Worm (Caenorhabditis elegans) whole organism, L4 larva: Measurements from ENCODE around the gene dpf-5.

Experiments used
- F10B5.3 ChIP-seq: sonication (generic microtip); optimal IDR thresholded peaks from 2 replicates; lab custom pipeline; 2016; ENCODE audit warnings: mild to moderate bottlenecking, missing genetic modification characterization, missing compliant biosample characterization
- ZK546.5 ChIP-seq, 2 experiments: sonication (generic microtip); optimal IDR thresholded peaks; 2 replicates each; lab custom pipeline; 2017; ENCODE audit warnings: missing biosample characterization in 2 of 2, missing genetic modification characterization in 2 of 2
- ama-1 ChIP-seq: fragments of 150-350 bp; optimal IDR thresholded peaks from 2 replicates; lab custom pipeline; 2014; ENCODE audit warnings: inconsistent platforms, mixed read lengths
- dmd-6 ChIP-seq: fragments of 200-800 bp; sonication (Bioruptor generic); IDR thresholded peaks from 2 replicates; pipeline ENCODE4 v1.3.6; 2022; ENCODE audit warnings: missing genetic modification reagents, missing genetic modification characterization, missing compliant biosample characterization
- egl-43 ChIP-seq: fragments of 200-800 bp; sonication (Bioruptor generic); IDR thresholded peaks from 2 replicates; pipeline ENCODE4 v1.3.6; 2022; ENCODE audit warnings: missing genetic modification reagents, missing genetic modification characterization, missing compliant biosample characterization
- lin-15B ChIP-seq: fragments of 150-350 bp; sonication (generic microtip); optimal IDR thresholded peaks from 3 replicates; lab custom pipeline; 2014; ENCODE audit warnings: missing biosample characterization, missing genetic modification characterization
- lin-38 ChIP-seq: fragments of 200-800 bp; sonication (Bioruptor generic); IDR thresholded peaks from 2 replicates; pipeline ENCODE4 v1.3.6; 2022; ENCODE audit warnings: missing genetic modification reagents, missing genetic modification characterization, missing compliant biosample characterization
- lin-39 ChIP-seq: fragments of 150-350 bp; optimal IDR thresholded peaks from 2 replicates; lab custom pipeline; 2014; ENCODE audit warnings: missing biosample characterization, missing genetic modification reagents, missing genetic modification characterization
- mdl-1 ChIP-seq, 2 experiments: fragments of 150-350 bp in 1 of 2; sonication (generic microtip) in 1 of 2; optimal IDR thresholded peaks; 2 replicates each; lab custom pipeline; 2014 to 2017; ENCODE audit warnings: missing biosample characterization in 2 of 2, missing genetic modification characterization in 2 of 2
- pha-4 ChIP-seq, 2 experiments: fragments of 150-350 bp in 1 of 2; fragments of 200-800 bp in 1 of 2; sonication (Bioruptor generic) in 1 of 2; IDR thresholded peaks in 1 of 2; optimal IDR thresholded peaks in 1 of 2; 2 replicates each; pipeline versions ENCODE4 v1.3.6 to Lab custom; 2014 to 2022; ENCODE audit warnings: missing genetic modification characterization in 2 of 2, missing genetic modification reagents in 2 of 2, missing biosample characterization in 1 of 2, missing compliant biosample characterization in 1 of 2
- unc-130 ChIP-seq: sonication (generic microtip); optimal IDR thresholded peaks from 2 replicates; lab custom pipeline; 2016; ENCODE audit warnings: missing genetic modification reagents, missing genetic modification characterization, missing compliant biosample characterization
- ztf-7 ChIP-seq: fragments of 150-350 bp; optimal IDR thresholded peaks from 2 replicates; lab custom pipeline; 2014; ENCODE audit warnings: missing biosample characterization, missing genetic modification characterization

DNA sequence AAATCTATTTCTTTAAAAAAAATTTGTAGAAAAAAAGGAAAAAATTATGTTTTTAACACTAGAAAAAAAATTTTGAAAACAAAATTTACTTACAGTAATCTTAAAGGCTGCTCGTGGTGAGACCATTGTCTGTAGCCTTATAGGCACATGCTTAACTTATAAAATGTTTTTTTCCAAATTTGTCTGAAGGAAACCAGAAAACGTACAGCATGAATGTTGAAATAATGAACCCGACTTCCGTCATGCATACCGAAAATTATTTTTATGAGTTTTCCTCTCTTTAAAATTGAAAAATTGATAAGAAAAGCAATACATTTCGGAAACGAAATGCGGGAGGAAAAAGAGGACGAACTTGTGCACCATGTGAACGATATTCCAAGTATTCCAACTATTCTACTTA, 34.6 kb downstream of the dpf-5 start, which contains the start of gene R11E3.2:
- TF ChIP-seq lin-38 (no peak), lin-15B (tag; lab: Kevin White, UChicago) (no peak), F10B5.3 (tag; lab: Kevin White, UChicago) (no peak), dmd-6 (GFP tag; lab: Robert Waterston, UW) (no peak), mdl-1 (tag; optimal IDR thresholded peaks at IDR 0.05; lab: Kevin White, UChicago) (no peak), egl-43 (GFP tag; lab: Robert Waterston, UW) (no peak), ZK546.5 (tag; optimal IDR thresholded peaks at IDR 0.05; lab: Kevin White, UChicago) (no peak), lin-39 (tag; lab: Kevin White, UChicago) (no peak), ama-1 (lab: Kevin White, UChicago) (no peak), unc-130 (GFP tag; lab: Kevin White, UChicago) (no peak), ztf-7 (no peak), pha-4 (GFP tag; IDR thresholded peaks at IDR 0.05; lab: Robert Waterston, UW) (no peak), pha-4 (tag; optimal IDR thresholded peaks at IDR 0.05; lab: Kevin White, UChicago) (no peak)
